Fruit fly (Drosophila melanogaster): ENCODE results near the gene Rev1.

Gene Rev1

dm6 chr3L:634319-635015 lies 19.7 kb upstream of the Rev1 start (continued):
- TF ChIP-seq Hand (GFP tag; optimal IDR thresholded peaks at IDR 0.05) (peak; percentile 50), CG1529 (GFP tag; optimal IDR thresholded peaks at IDR 0.05) (peak; percentile 93), cg (GFP tag; optimal IDR thresholded peaks at IDR 0.05) (peak; percentile 65), az2 (GFP tag; optimal IDR thresholded peaks at IDR 0.05) (peak; percentile 93), Ada2b (GFP tag; IDR thresholded peaks at IDR 0.05) (peak; percentile 91), stc (GFP tag; IDR thresholded peaks at IDR 0.05) (peak; percentile 91), chm (GFP tag; IDR thresholded peaks at IDR 0.05) (peak; percentile 92), CG32532 (GFP tag; IDR thresholded peaks at IDR 0.05) (peak; percentile 78), CG7556 (GFP tag; optimal IDR thresholded peaks at IDR 0.05) (peak; percentile 92), crp (GFP tag; optimal IDR thresholded peaks at IDR 0.05) (peak in 1 of 2 experiments; percentile 56), run (tag; optimal IDR thresholded peaks at IDR 0.05) (peak; percentile 61), CG34224 (GFP tag; IDR thresholded peaks at IDR 0.05; ENCODE audit: partially characterized antibody) (no peak), danr (GFP tag; IDR thresholded peaks at IDR 0.05) (peak; percentile 82), repo (GFP tag; optimal IDR thresholded peaks at IDR 0.05) (peak; percentile 92), BEAF-32 (GFP tag; optimal IDR thresholded peaks at IDR 0.05) (no peak), CG7963 (GFP tag; IDR thresholded peaks at IDR 0.05; ENCODE audit: partially characterized antibody) (no peak), grau (tag; optimal IDR thresholded peaks at IDR 0.05) (peak; percentile 85), Scr (GFP tag; IDR thresholded peaks at IDR 0.05; ENCODE audit: partially characterized antibody) (no peak), CG2129 (GFP tag; IDR thresholded peaks at IDR 0.05; ENCODE audit: partially characterized antibody) (no peak), pros (GFP tag; optimal IDR thresholded peaks at IDR 0.05) (peak; percentile 72), lilli (GFP tag; optimal IDR thresholded peaks at IDR 0.05) (peak; percentile 86), bsh (GFP tag; optimal IDR thresholded peaks at IDR 0.05) (peak; percentile 70 to 98), sisA (GFP tag; IDR thresholded peaks at IDR 0.05) (peak; percentile 93), gem (tag; optimal IDR thresholded peaks at IDR 0.05) (peak; percentile 96), ssp (GFP tag; IDR thresholded peaks at IDR 0.05) (peak; percentile 81), CG7271 (tag; optimal IDR thresholded peaks at IDR 0.05) (peak; percentile 89), sr (GFP tag; IDR thresholded peaks at IDR 0.05) (peak; percentile 87), odd (GFP tag; optimal IDR thresholded peaks at IDR 0.05) (peak; percentile 82), sima (GFP tag; optimal IDR thresholded peaks at IDR 0.05) (peak; percentile 76), fd96Cb (tag; optimal IDR thresholded peaks at IDR 0.05) (peak; percentile 94), al (GFP tag; IDR thresholded peaks at IDR 0.05) (no peak; the same call in 1 of the 2 replicates), Dad (GFP tag; optimal IDR thresholded peaks at IDR 0.05) (peak; percentile 84), cwo (GFP tag; optimal IDR thresholded peaks at IDR 0.05) (peak; percentile 39), ems (GFP tag; optimal IDR thresholded peaks at IDR 0.05) (peak; percentile 90), usp (GFP tag; optimal IDR thresholded peaks at IDR 0.05) (no peak), CG17612 (GFP tag; IDR thresholded peaks at IDR 0.05) (peak; percentile 59), CG10979 (tag; optimal IDR thresholded peaks at IDR 0.05) (peak; percentile 96), disco-r (GFP tag; optimal IDR thresholded peaks at IDR 0.05) (peak; percentile 88), gcm2 (GFP tag; optimal IDR thresholded peaks at IDR 0.05) (peak; percentile 76), NfI (GFP tag; optimal IDR thresholded peaks at IDR 0.05) (peak; percentile 84), CG16863 (GFP tag; optimal IDR thresholded peaks at IDR 0.05) (peak; percentile 92), Chrac-16 (GFP tag; optimal IDR thresholded peaks at IDR 0.05) (peak; percentile 91), B-H1 (GFP tag; IDR thresholded peaks at IDR 0.05) (peak; percentile 91), gfzf (GFP tag; optimal IDR thresholded peaks at IDR 0.05) (peak; percentile 14), Dek (tag; optimal IDR thresholded peaks at IDR 0.05) (peak; percentile 82), abd-A (tag; optimal IDR thresholded peaks at IDR 0.05) (no peak), CG9609 (GFP tag; optimal IDR thresholded peaks at IDR 0.05) (peak; percentile 95), CG6254 (GFP tag; optimal IDR thresholded peaks at IDR 0.05) (peak; percentile 86), Lhr (GFP tag; optimal IDR thresholded peaks at IDR 0.05) (peak; percentile 88)
